Fruit fly (Drosophila melanogaster): ENCODE data around the gene CG3345.

The CG3345 gene

dm6 chr2L:244559-244958, 24.3 kb upstream of the CG3345 start (continued):
- TF ChIP-seq peb (GFP tag; IDR thresholded peaks at IDR 0.05) (no peak), ash1 (GFP tag; optimal IDR thresholded peaks at IDR 0.05) (no peak), pum (GFP tag; optimal IDR thresholded peaks at IDR 0.05) (no peak), CG7786 (GFP tag; optimal IDR thresholded peaks at IDR 0.05) (no peak), CG12155 (GFP tag; optimal IDR thresholded peaks at IDR 0.05) (peak; percentile 7), Doc2 (GFP tag; IDR thresholded peaks at IDR 0.05) (no peak), MESR4 (GFP tag; optimal IDR thresholded peaks at IDR 0.05) (no peak), Deaf1 (tag; optimal IDR thresholded peaks at IDR 0.05) (peak; percentile 67), CG17612 (GFP tag; IDR thresholded peaks at IDR 0.05) (no peak), CG34224 (GFP tag; IDR thresholded peaks at IDR 0.05; ENCODE audit: partially characterized antibody) (no peak), CG1832 (GFP tag; optimal IDR thresholded peaks at IDR 0.05) (no peak), Ets65A (GFP tag) (no peak), CG13624 (GFP tag; optimal IDR thresholded peaks at IDR 0.05) (no peak), nmo (GFP tag; optimal IDR thresholded peaks at IDR 0.05) (no peak), Max (GFP tag; optimal IDR thresholded peaks at IDR 0.05) (no peak), ara (GFP tag; IDR thresholded peaks at IDR 0.05) (no peak), Lpt (GFP tag; optimal IDR thresholded peaks at IDR 0.05) (no peak), NFAT (GFP tag; IDR thresholded peaks at IDR 0.05) (no peak), Med (GFP tag) (peak; percentile 69), CG3407 (GFP tag; optimal IDR thresholded peaks at IDR 0.05) (no peak), sd (tag; optimal IDR thresholded peaks at IDR 0.05) (peak; percentile 45), caup (GFP tag; optimal IDR thresholded peaks at IDR 0.05; ENCODE audit: severe bottlenecking) (no peak), trem (tag; optimal IDR thresholded peaks at IDR 0.05) (no peak), br (optimal IDR thresholded peaks at IDR 0.05) (no peak), CG10959 (GFP tag; IDR thresholded peaks at IDR 0.05) (no peak), GATAe (GFP tag; conservative IDR thresholded peaks at IDR 0.05) (no peak), lola (GFP tag; optimal IDR thresholded peaks at IDR 0.05) (no peak), onecut (GFP tag; IDR thresholded peaks at IDR 0.05) (peak; percentile 75), tin (GFP tag; optimal IDR thresholded peaks at IDR 0.05) (no peak), jumu (GFP tag; optimal IDR thresholded peaks at IDR 0.05) (no peak), bbx (GFP tag; IDR thresholded peaks at IDR 0.05; ENCODE audit: partially characterized antibody) (peak; percentile 12; the same call in 1 of the 2 replicates), MBD-R2 (GFP tag; IDR thresholded peaks at IDR 0.05) (no peak; the same call in 1 of the 2 replicates), cato (GFP tag; optimal IDR thresholded peaks at IDR 0.05; ENCODE audit: borderline replicate concordance) (no peak), Dref (GFP tag; IDR thresholded peaks at IDR 0.05) (no peak)

- no peak for TF ChIP-seq CG16863 (GFP tag; optimal IDR thresholded peaks at IDR 0.05)
- TF ChIP-seq bigmax (GFP tag; optimal IDR thresholded peaks at IDR 0.05) = no peak
- no peak for TF ChIP-seq fd102C (GFP tag; optimal IDR thresholded peaks at IDR 0.05)
- no peak for TF ChIP-seq salm (tag; optimal IDR thresholded peaks at IDR 0.05)
- no peak for TF ChIP-seq dimm (GFP tag; IDR thresholded peaks at IDR 0.05)
- TF ChIP-seq Atf3 (GFP tag; optimal IDR thresholded peaks at IDR 0.05) = no peak
- TF ChIP-seq tna (GFP tag; IDR thresholded peaks at IDR 0.05; ENCODE audit: partially characterized antibody) = no peak
- no peak for TF ChIP-seq sens-2 (GFP tag; IDR thresholded peaks at IDR 0.05)
- no peak for TF ChIP-seq jigr1 (GFP tag; IDR thresholded peaks at IDR 0.05)
- TF ChIP-seq onecut (GFP tag; IDR thresholded peaks at IDR 0.05) = peak; percentile 23
- no peak for TF ChIP-seq ci (GFP tag; IDR thresholded peaks at IDR 0.05)
- no peak for TF ChIP-seq Dip3 (GFP tag; optimal IDR thresholded peaks at IDR 0.05)
- TF ChIP-seq kah (GFP tag; optimal IDR thresholded peaks at IDR 0.05) = peak; percentile 43
- no peak for TF ChIP-seq da (GFP tag; optimal IDR thresholded peaks at IDR 0.05)
- no peak for TF ChIP-seq MESR4 (GFP tag; optimal IDR thresholded peaks at IDR 0.05)
- peak; percentile 46 for TF ChIP-seq nerfin-1 (tag; optimal IDR thresholded peaks at IDR 0.05)
- TF ChIP-seq Asciz (GFP tag; optimal IDR thresholded peaks at IDR 0.05) = no peak
- TF ChIP-seq chm (GFP tag; IDR thresholded peaks at IDR 0.05) = peak; percentile 53; the same call in 1 of the 2 replicates
- no peak for TF ChIP-seq eyg (GFP tag; optimal IDR thresholded peaks at IDR 0.05)
- no peak for TF ChIP-seq MTF-1 (GFP tag; optimal IDR thresholded peaks at IDR 0.05; ENCODE audit: borderline replicate concordance)
Measured at dm6 chr2L:246656-247340, 22.1 kb upstream of the CG3345 start.
